Fruit fly (Drosophila melanogaster): ENCODE data around the gene Rab9Fb.

DNA sequence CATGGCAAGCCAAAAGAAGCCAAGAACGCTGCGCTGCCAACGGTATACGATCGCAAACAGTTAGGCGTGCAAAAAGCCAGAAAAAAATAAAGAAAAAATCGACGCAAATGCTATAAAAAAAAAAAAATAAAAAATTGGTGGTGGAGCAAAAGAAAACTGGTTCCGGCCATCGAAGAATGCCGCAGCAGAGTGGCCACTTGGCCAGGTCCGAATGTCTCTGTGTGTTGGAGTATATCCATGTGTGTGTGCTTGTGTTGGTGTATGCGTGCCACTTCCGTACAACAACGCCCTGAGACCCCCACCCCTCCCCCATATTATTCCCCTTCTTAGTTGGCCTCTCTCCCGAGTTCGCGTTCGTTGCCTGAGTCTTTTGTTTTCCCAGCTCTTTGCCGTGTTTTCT lies 20.0 kb downstream of the Rab9Fb start:
- TF ChIP-seq CG8478 (optimal IDR thresholded peaks at IDR 0.05), result no peak
- no peak for TF ChIP-seq usp (GFP tag; optimal IDR thresholded peaks at IDR 0.05)
- TF ChIP-seq EcR (GFP tag; optimal IDR thresholded peaks at IDR 0.05), result peak in 1 of 2 experiments; percentile 8
- TF ChIP-seq psq (optimal IDR thresholded peaks at IDR 0.05), result no peak
